Worm (Caenorhabditis elegans) whole organism, L1 larva: ENCODE measurements around the gene sre-1.

Experiments used
- C16A3.4 ChIP-seq: fragments of 150-350 bp; optimal IDR thresholded peaks from 2 replicates; lab custom pipeline; 2014; ENCODE audit warnings: missing biosample characterization, missing genetic modification characterization
- ceh-8 ChIP-seq: fragments of 200-800 bp; sonication (Bioruptor generic); optimal IDR thresholded peaks from 2 replicates; lab custom pipeline; 2018; ENCODE audit warnings: mild to moderate bottlenecking, missing genetic modification characterization, moderate library complexity, missing compliant biosample characterization
- dpl-1 ChIP-seq, 3 experiments: fragments of 150-350 bp in 2 of 3; sonication (generic microtip) in 1 of 3; optimal IDR thresholded peaks; 2 replicates each; lab custom pipeline; 2014 to 2017; ENCODE audit warnings: missing biosample characterization in 3 of 3, missing genetic modification characterization in 3 of 3, missing genetic modification reagents in 3 of 3
- efl-1 ChIP-seq, 4 experiments: fragments of 150-350 bp; optimal IDR thresholded peaks in 3 of 4; peaks in 1 of 4; 1 replicate in 1 of 4; 2 replicates in 3 of 4; lab custom pipeline; 2014; ENCODE audit warnings: missing biosample characterization in 2 of 4, missing genetic modification characterization in 2 of 4, missing genetic modification reagents in 2 of 4
- egl-13 ChIP-seq: sonication (generic microtip); optimal IDR thresholded peaks from 2 replicates; lab custom pipeline; 2016; ENCODE audit warnings: missing genotype, missing genetic modification reagents, missing genetic modification characterization, missing compliant biosample characterization
- egl-27 ChIP-seq, 2 experiments: fragments of 150-350 bp in 1 of 2; sonication (generic microtip); optimal IDR thresholded peaks; 3 replicates each; lab custom pipeline; 2017 to 2018; ENCODE audit warnings: missing biosample characterization in 2 of 2, missing genetic modification characterization in 2 of 2, missing genetic modification reagents in 2 of 2
- elt-2 ChIP-seq: sonication (generic microtip); optimal IDR thresholded peaks from 2 replicates; lab custom pipeline; 2016; ENCODE audit warnings: missing genetic modification characterization, mild to moderate bottlenecking, inconsistent platforms, missing compliant biosample characterization, missing genetic modification reagents
- fkh-8 ChIP-seq: sonication (generic microtip); optimal IDR thresholded peaks from 2 replicates; lab custom pipeline; 2016; ENCODE audit warnings: mild to moderate bottlenecking, missing genetic modification characterization, missing compliant biosample characterization
- lin-14 ChIP-seq: fragments of 200-800 bp; sonication (Bioruptor generic); optimal IDR thresholded peaks from 2 replicates; lab custom pipeline; 2018; ENCODE audit warnings: mild to moderate bottlenecking, missing genetic modification characterization, moderate library complexity, missing compliant biosample characterization
- lin-35 ChIP-seq, 2 experiments: fragments of 150-350 bp; optimal IDR thresholded peaks; 2 replicates each; lab custom pipeline; 2014; ENCODE audit warnings: missing biosample characterization in 2 of 2, missing genetic modification characterization in 2 of 2, missing genetic modification reagents in 2 of 2
- lsy-2 ChIP-seq, 2 experiments: fragments of 150-350 bp; optimal IDR thresholded peaks; 2 replicates each; lab custom pipeline; 2014; ENCODE audit warnings: missing biosample characterization in 2 of 2, missing genetic modification characterization in 2 of 2
- nhr-47 ChIP-seq: sonication (generic microtip); optimal IDR thresholded peaks from 2 replicates; lab custom pipeline; 2016; ENCODE audit warnings: mild to moderate bottlenecking, missing genetic modification characterization, moderate library complexity, missing compliant biosample characterization
- nhr-71 ChIP-seq: sonication (generic microtip); optimal IDR thresholded peaks from 2 replicates; lab custom pipeline; 2016; ENCODE audit warnings: mild to moderate bottlenecking, missing genetic modification characterization, moderate library complexity, missing compliant biosample characterization
- nhr-76 ChIP-seq: sonication (generic microtip); optimal IDR thresholded peaks from 2 replicates; lab custom pipeline; 2017; ENCODE audit warnings: missing biosample characterization, missing genetic modification characterization
- nhr-77 ChIP-seq: fragments of 150-350 bp; optimal IDR thresholded peaks from 2 replicates; lab custom pipeline; 2014; ENCODE audit warnings: missing biosample characterization, missing genetic modification characterization
- rnt-1 ChIP-seq: sonication (generic microtip); optimal IDR thresholded peaks from 2 replicates; lab custom pipeline; 2016; ENCODE audit warnings: mild to moderate bottlenecking, missing genetic modification characterization, moderate library complexity, missing compliant biosample characterization
- snu-23 ChIP-seq: sonication (generic microtip); optimal IDR thresholded peaks from 2 replicates; lab custom pipeline; 2016; ENCODE audit warnings: missing genetic modification characterization, missing compliant biosample characterization
- sptf-1 ChIP-seq: fragments of 150-350 bp; optimal IDR thresholded peaks from 2 replicates; lab custom pipeline; 2014; ENCODE audit warnings: missing biosample characterization, missing genetic modification characterization
- tbx-2 ChIP-seq: sonication (generic microtip); optimal IDR thresholded peaks from 2 replicates; lab custom pipeline; 2016; ENCODE audit warnings: missing genetic modification characterization, missing compliant biosample characterization
- unc-86 ChIP-seq: sonication (generic microtip); optimal IDR thresholded peaks from 2 replicates; lab custom pipeline; 2016; ENCODE audit warnings: missing genetic modification characterization, missing compliant biosample characterization
- xbp-1 ChIP-seq: sonication (generic microtip); optimal IDR thresholded peaks from 2 replicates; lab custom pipeline; 2016; ENCODE audit warnings: missing genetic modification characterization, missing compliant biosample characterization
- ztf-4 ChIP-seq: fragments of 150-350 bp; optimal IDR thresholded peaks from 2 replicates; lab custom pipeline; 2014; ENCODE audit warnings: missing biosample characterization, missing genetic modification characterization

The sre-1 gene

DNA sequence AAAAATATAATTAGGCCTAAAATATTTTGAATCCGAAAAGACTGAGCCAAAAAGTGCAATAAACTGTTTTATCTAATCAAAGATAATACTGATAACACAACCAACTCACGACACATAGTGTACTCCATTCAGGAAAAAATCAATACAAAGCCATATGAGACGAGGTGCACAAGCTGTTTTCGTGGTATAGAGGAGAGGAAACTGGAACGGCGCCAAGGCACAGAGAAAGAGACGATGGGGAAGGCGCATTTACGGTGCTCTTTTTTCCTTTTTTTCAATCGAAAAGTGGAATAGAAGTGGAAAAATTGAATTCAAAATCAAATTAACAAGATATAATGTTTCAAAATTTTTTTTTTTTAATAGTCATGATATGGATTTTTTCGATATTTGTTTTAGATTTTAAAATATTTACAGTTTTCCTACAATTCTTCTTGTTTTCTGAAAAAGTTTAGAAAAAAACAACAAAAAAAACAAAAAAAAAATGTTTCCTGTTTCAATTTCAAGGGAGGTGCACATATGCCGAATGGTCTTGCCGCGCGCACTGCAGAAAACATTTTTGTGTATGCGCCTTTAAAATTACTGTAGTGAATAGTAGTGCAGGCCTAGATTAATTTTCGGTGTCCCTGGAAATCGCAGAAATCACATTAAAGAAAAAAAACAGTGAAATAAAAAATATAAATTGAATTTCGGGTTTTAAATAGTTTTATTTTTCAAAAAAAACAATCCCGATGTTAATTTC lies 49.1 kb downstream of the sre-1 start, which contains the start of gene B0228.7:
Gene B0228.7, minus strand, starts transcription at position 627 of the 739 bp plus-strand sequence.
- TF ChIP-seq sptf-1 (tag; lab: Kevin White, UChicago) (no peak), egl-27 (tag; optimal IDR thresholded peaks at IDR 0.05; lab: Kevin White, UChicago) (no peak), lin-35 (GFP tag; optimal IDR thresholded peaks at IDR 0.05; lab: Kevin White, UChicago) (peak in 1 of 2 experiments; percentile 9), fkh-8 (tag; lab: Kevin White, UChicago) (peak; percentile 24), dpl-1 (GFP tag; optimal IDR thresholded peaks at IDR 0.05; lab: Kevin White, UChicago) (peak in 1 of 3 experiments; percentile 18), nhr-77 (tag; lab: Kevin White, UChicago) (no peak), ztf-4 (tag; lab: Kevin White, UChicago) (no peak), ceh-8 (peak; percentile 14), snu-23 (GFP tag; lab: Kevin White, UChicago) (peak; percentile 11), nhr-76 (tag; lab: Kevin White, UChicago) (no peak), xbp-1 (tag; lab: Kevin White, UChicago) (peak; percentile 9), elt-2 (tag; lab: Kevin White, UChicago) (peak; percentile 40), nhr-71 (tag; lab: Kevin White, UChicago) (peak; percentile 28), lsy-2 (tag; optimal IDR thresholded peaks at IDR 0.05; lab: Kevin White, UChicago) (peak in 1 of 2 experiments; percentile 65), rnt-1 (tag; lab: Kevin White, UChicago) (peak; percentile 32), C16A3.4 (tag; lab: Kevin White, UChicago) (peak; percentile 16), lin-14 (GFP tag; lab: Kevin White, UChicago) (peak; percentile 37), nhr-47 (tag; lab: Kevin White, UChicago) (peak; percentile 29), tbx-2 (tag; lab: Kevin White, UChicago) (no peak), egl-13 (tag; lab: Kevin White, UChicago) (no peak), unc-86 (peak; percentile 25), efl-1 (optimal IDR thresholded peaks at IDR 0.05; lab: Kevin White, UChicago) (peak; percentile 50 to 61), efl-1 (GFP tag; optimal IDR thresholded peaks at IDR 0.05 in 1 of 2; lab: Kevin White, UChicago) (peak in 1 of 2 experiments; percentile 93)
